Worm (Caenorhabditis elegans) whole organism, young adult: ENCODE results near the gene cthd-1.
A peak's percentile ranks its signal among the peaks of the same experiment; 100 is the strongest.

Source experiments
- B0261.1 ChIP-seq: sonication (generic microtip); optimal IDR thresholded peaks from 2 replicates; lab custom pipeline; 2016; ENCODE audit warnings: mild to moderate bottlenecking, missing genetic modification characterization, moderate library complexity, missing compliant biosample characterization
- C17E4.6 ChIP-seq: fragments of 200-800 bp; sonication (Bioruptor generic); IDR thresholded peaks from 2 replicates; pipeline ENCODE4 v1.3.6; 2022; ENCODE audit warnings: missing genetic modification reagents, missing genetic modification characterization, missing compliant biosample characterization
- F37B4.10 ChIP-seq: fragments of 200-800 bp; sonication (Bioruptor generic); IDR thresholded peaks from 2 replicates; pipeline ENCODE4 v1.3.6; 2022; ENCODE audit warnings: missing genetic modification characterization, missing compliant biosample characterization
- F39B2.1 ChIP-seq: fragments of 200-800 bp; sonication (Bioruptor generic); IDR thresholded peaks from 2 replicates; pipeline ENCODE4 v1.3.6; 2022; ENCODE audit warnings: missing genetic modification reagents, missing genetic modification characterization, missing compliant biosample characterization
- K12H6.12 ChIP-seq: fragments of 200-800 bp; sonication (Bioruptor generic); optimal IDR thresholded peaks from 2 replicates; lab custom pipeline; 2018; ENCODE audit warnings: mild to moderate bottlenecking, missing genetic modification characterization, missing compliant biosample characterization
- Y53F4B.3 ChIP-seq: fragments of 200-800 bp; sonication (Bioruptor generic); IDR thresholded peaks from 2 replicates; pipeline ENCODE4 v1.3.6; 2022; ENCODE audit warnings: missing genetic modification reagents, missing genetic modification characterization, missing compliant biosample characterization
- Y53G8AR.9 ChIP-seq: fragments of 200-800 bp; sonication (Bioruptor generic); conservative IDR thresholded peaks from 2 replicates; pipeline ENCODE4 v1.3.6; 2022; ENCODE audit warnings: missing genetic modification reagents, missing genetic modification characterization, missing compliant biosample characterization
- Y56A3A.18 ChIP-seq: fragments of 200-800 bp; sonication (Bioruptor generic); IDR thresholded peaks from 2 replicates; pipeline ENCODE4 v1.3.6; 2022; ENCODE audit warnings: missing genetic modification reagents, missing genetic modification characterization, missing compliant biosample characterization
- ZK185.1 ChIP-seq: sonication (generic microtip); optimal IDR thresholded peaks from 2 replicates; lab custom pipeline; 2016; ENCODE audit warnings: mild to moderate bottlenecking, missing genetic modification characterization, missing compliant biosample characterization; ENCODE audit not compliant: poor library complexity, severe bottlenecking
- akir-1 ChIP-seq: fragments of 200-800 bp; sonication (Bioruptor generic); optimal IDR thresholded peaks from 2 replicates; lab custom pipeline; 2018; ENCODE audit warnings: mild to moderate bottlenecking, missing genetic modification characterization, moderate library complexity, missing compliant biosample characterization
- aptf-3 ChIP-seq: fragments of 200-800 bp; sonication (Bioruptor generic); IDR thresholded peaks from 2 replicates; pipeline ENCODE4 v1.3.6; 2022; ENCODE audit warnings: missing genetic modification characterization, missing compliant biosample characterization
- athp-1 ChIP-seq: sonication (generic microtip); optimal IDR thresholded peaks from 2 replicates; lab custom pipeline; 2017; ENCODE audit warnings: mild to moderate bottlenecking, missing genetic modification characterization, missing compliant biosample characterization
- attf-3 ChIP-seq: fragments of 200-800 bp; sonication (Bioruptor generic); conservative IDR thresholded peaks from 2 replicates; pipeline ENCODE4 v1.3.6; 2022; ENCODE audit warnings: missing genetic modification reagents, missing genetic modification characterization, missing compliant biosample characterization
- attf-5 ChIP-seq: fragments of 200-800 bp; sonication (Bioruptor generic); optimal IDR thresholded peaks from 2 replicates; lab custom pipeline; 2018; ENCODE audit warnings: mild to moderate bottlenecking, missing genetic modification characterization, missing compliant biosample characterization
- attf-6 ChIP-seq: fragments of 200-800 bp; sonication (Bioruptor generic); IDR thresholded peaks from 2 replicates; pipeline ENCODE4 v1.3.6; 2022; ENCODE audit warnings: missing genetic modification reagents, missing genetic modification characterization, missing compliant biosample characterization
- cebp-1 ChIP-seq, 2 experiments: fragments of 200-800 bp in 1 of 2; sonication (Bioruptor generic) in 1 of 2; sonication (generic microtip) in 1 of 2; IDR thresholded peaks in 1 of 2; optimal IDR thresholded peaks in 1 of 2; 2 replicates each; pipeline versions ENCODE4 v1.3.6 to Lab custom; 2017 to 2022; ENCODE audit warnings: missing compliant biosample characterization in 2 of 2, missing genetic modification characterization in 2 of 2, mild to moderate bottlenecking in 1 of 2, missing genetic modification reagents in 1 of 2, moderate library complexity in 1 of 2
- ceh-58 ChIP-seq: fragments of 200-800 bp; sonication (Bioruptor generic); IDR thresholded peaks from 2 replicates; pipeline ENCODE4 v1.3.6; 2022; ENCODE audit warnings: missing genetic modification characterization, missing compliant biosample characterization
- ceh-91 ChIP-seq: fragments of 200-800 bp; sonication (Bioruptor generic); IDR thresholded peaks from 2 replicates; pipeline ENCODE4 v1.3.6; 2022; ENCODE audit warnings: missing genetic modification reagents, missing genetic modification characterization, missing compliant biosample characterization
- dox-1 ChIP-seq: fragments of 200-800 bp; sonication (Bioruptor generic); IDR thresholded peaks from 2 replicates; pipeline ENCODE4 v1.3.6; 2022; ENCODE audit warnings: missing genetic modification reagents, missing genetic modification characterization, missing compliant biosample characterization
- dpl-1 ChIP-seq: fragments of 150-350 bp; optimal IDR thresholded peaks from 2 replicates; lab custom pipeline; 2014; ENCODE audit warnings: missing biosample characterization, missing genetic modification reagents, missing genetic modification characterization
- egrh-3 ChIP-seq: fragments of 200-800 bp; sonication (Bioruptor generic); IDR thresholded peaks from 2 replicates; pipeline ENCODE4 v1.3.6; 2022; ENCODE audit warnings: missing genetic modification reagents, missing genetic modification characterization, missing compliant biosample characterization
- hlh-12 ChIP-seq: sonication (generic microtip); optimal IDR thresholded peaks from 2 replicates; lab custom pipeline; 2016; ENCODE audit warnings: missing genetic modification characterization, missing compliant biosample characterization
- hmg-20 ChIP-seq: fragments of 200-800 bp; sonication (Bioruptor generic); IDR thresholded peaks from 2 replicates; pipeline ENCODE4 v1.3.6; 2022; ENCODE audit warnings: missing genetic modification reagents, missing genetic modification characterization, missing compliant biosample characterization
- hsf-1 ChIP-seq: fragments of 200-800 bp; sonication (Bioruptor generic); IDR thresholded peaks from 2 replicates; pipeline ENCODE4 v1.3.6; 2022; ENCODE audit warnings: missing genetic modification reagents, missing genetic modification characterization, missing compliant biosample characterization
- let-526 ChIP-seq: fragments of 200-800 bp; sonication (Bioruptor generic); IDR thresholded peaks from 2 replicates; pipeline ENCODE4 v1.3.6; 2022; ENCODE audit warnings: missing genetic modification reagents, missing genetic modification characterization, missing compliant biosample characterization
- lin-35 ChIP-seq, 3 experiments: fragments of 150-350 bp in 2 of 3; sonication (generic microtip) in 1 of 3; optimal IDR thresholded peaks; 2 replicates each; lab custom pipeline; 2014 to 2018; ENCODE audit warnings: missing biosample characterization in 3 of 3, missing genetic modification characterization in 3 of 3, missing genetic modification reagents in 3 of 3
- lir-1 ChIP-seq: fragments of 200-800 bp; sonication (Bioruptor generic); conservative IDR thresholded peaks from 2 replicates; pipeline ENCODE4 v1.3.6; 2022; ENCODE audit warnings: missing genetic modification reagents, missing genetic modification characterization, missing compliant biosample characterization
- lsy-27 ChIP-seq: sonication (generic microtip); optimal IDR thresholded peaks from 2 replicates; lab custom pipeline; 2017; ENCODE audit warnings: missing genetic modification characterization, mild to moderate bottlenecking, missing compliant biosample characterization, antibody characterized with exemption, missing genotype, borderline replicate concordance; ENCODE audit not compliant: insufficient read depth
- madf-3 ChIP-seq: fragments of 200-800 bp; sonication (Bioruptor generic); IDR thresholded peaks from 2 replicates; pipeline ENCODE4 v1.3.6; 2022; ENCODE audit warnings: missing genetic modification reagents, missing genetic modification characterization, missing compliant biosample characterization
- madf-6 ChIP-seq: fragments of 200-800 bp; sonication (Bioruptor generic); IDR thresholded peaks from 2 replicates; pipeline ENCODE4 v1.3.6; 2022; ENCODE audit warnings: missing genetic modification reagents, missing genetic modification characterization, missing compliant biosample characterization
- mcd-1 ChIP-seq: fragments of 200-800 bp; sonication (Bioruptor generic); IDR thresholded peaks from 2 replicates; pipeline ENCODE4 v1.3.6; 2022; ENCODE audit warnings: missing genetic modification reagents, missing genetic modification characterization, missing compliant biosample characterization
- nhr-179 ChIP-seq: sonication (generic microtip); optimal IDR thresholded peaks from 2 replicates; lab custom pipeline; 2016; ENCODE audit warnings: mild to moderate bottlenecking, missing genetic modification characterization, missing compliant biosample characterization
- snpc-4 ChIP-seq, 5 experiments: fragments of 150-350 bp in 1 of 5; sonication (generic microtip) in 4 of 5; optimal IDR thresholded peaks; 2 replicates each; lab custom pipeline; 2014 to 2018; ENCODE audit warnings: missing genetic modification characterization in 5 of 5, missing biosample characterization in 3 of 5, antibody characterized with exemption in 2 of 5, mild to moderate bottlenecking in 2 of 5, missing compliant biosample characterization in 2 of 5, missing genotype in 2 of 5, moderate library complexity in 2 of 5, missing genetic modification reagents in 1 of 5
- somi-1 ChIP-seq: fragments of 200-800 bp; sonication (Bioruptor generic); optimal IDR thresholded peaks from 2 replicates; lab custom pipeline; 2018; ENCODE audit warnings: mild to moderate bottlenecking, missing genetic modification characterization, missing compliant biosample characterization
- zfh-2 ChIP-seq: fragments of 200-800 bp; sonication (Bioruptor generic); conservative IDR thresholded peaks from 2 replicates; pipeline ENCODE4 v1.3.6; 2022; ENCODE audit warnings: missing genetic modification reagents, missing genetic modification characterization, missing compliant biosample characterization
- ztf-25 ChIP-seq: fragments of 200-800 bp; sonication (Bioruptor generic); IDR thresholded peaks from 2 replicates; pipeline ENCODE4 v1.3.6; 2022; ENCODE audit warnings: missing genetic modification reagents, missing genetic modification characterization, missing compliant biosample characterization
- ztf-28 ChIP-seq: fragments of 200-800 bp; sonication (Bioruptor generic); IDR thresholded peaks from 2 replicates; pipeline ENCODE4 v1.3.6; 2022; ENCODE audit warnings: missing genetic modification reagents, missing genetic modification characterization, missing compliant biosample characterization
- ztf-3 ChIP-seq: fragments of 200-800 bp; sonication (Bioruptor generic); optimal IDR thresholded peaks from 2 replicates; lab custom pipeline; 2018; ENCODE audit warnings: mild to moderate bottlenecking, missing genetic modification characterization, missing compliant biosample characterization

The cthd-1 gene

DNA sequence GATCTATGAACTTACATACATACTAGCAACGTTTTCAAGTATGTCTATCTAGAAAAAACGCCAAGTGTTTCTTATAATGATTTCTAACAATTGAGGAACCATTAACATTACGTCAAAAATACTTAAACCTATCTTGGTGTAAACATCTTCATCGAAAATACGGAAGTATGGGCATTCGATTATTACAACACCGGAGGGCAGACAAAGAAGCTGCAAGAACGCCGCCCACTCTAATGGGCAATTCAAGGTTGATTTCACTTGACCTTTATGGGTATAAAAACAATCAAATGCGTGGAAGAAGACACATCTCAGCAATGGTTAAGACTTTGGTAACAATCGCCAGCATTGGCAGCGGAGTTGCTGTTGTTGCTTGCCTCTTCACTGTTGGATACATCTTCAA is 48.4 kb upstream of the cthd-1 start, which contains the start of gene col-146:
TSS of gene col-146 (plus strand) at position 301 of the 400 bp plus-strand sequence.
- TF ChIP-seq dpl-1 (GFP tag; lab: Kevin White, UChicago): no peak
- TF ChIP-seq aptf-3: no peak
- no peak for TF ChIP-seq ceh-58 (GFP tag; lab: Robert Waterston, UW)
- no peak for TF ChIP-seq ZK185.1 (tag; lab: Kevin White, UChicago)
- no peak for TF ChIP-seq B0261.1 (tag; lab: Kevin White, UChicago)
- no peak for TF ChIP-seq ceh-91 (GFP tag; lab: Robert Waterston, UW)
- TF ChIP-seq ztf-28 (GFP tag; lab: Robert Waterston, UW): no peak
- TF ChIP-seq snpc-4 (GFP tag; optimal IDR thresholded peaks at IDR 0.05; lab: Kevin White, UChicago): no peak
- TF ChIP-seq snpc-4 (tag; optimal IDR thresholded peaks at IDR 0.05; lab: Kevin White, UChicago): no peak
- TF ChIP-seq K12H6.12 (tag; lab: Kevin White, UChicago): no peak
- TF ChIP-seq akir-1: no peak
- no peak for TF ChIP-seq hsf-1 (GFP tag; lab: Robert Waterston, UW)
- no peak for TF ChIP-seq C17E4.6 (GFP tag; lab: Robert Waterston, UW)
- TF ChIP-seq F39B2.1 (GFP tag; lab: Robert Waterston, UW): no peak
- no peak for TF ChIP-seq lin-35 (GFP tag; optimal IDR thresholded peaks at IDR 0.05; lab: Kevin White, UChicago)

DNA sequence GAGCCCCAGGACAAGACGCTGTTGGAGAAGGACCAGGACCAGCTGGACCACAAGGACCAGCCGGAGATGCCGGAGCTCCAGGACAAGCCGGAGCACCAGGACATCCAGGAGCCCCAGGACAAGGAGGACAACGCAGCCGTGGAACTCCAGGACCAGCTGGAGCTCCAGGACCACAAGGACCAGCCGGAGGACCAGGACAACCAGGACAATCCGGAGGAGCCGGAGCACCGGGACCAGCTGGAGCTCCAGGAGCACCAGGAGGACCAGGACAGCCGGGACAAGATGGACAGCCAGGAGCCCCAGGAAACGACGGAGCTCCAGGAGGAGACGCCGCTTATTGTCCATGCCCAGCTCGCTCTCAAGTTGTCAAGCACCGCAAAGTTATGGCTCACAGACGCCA is 47.5 kb upstream of the cthd-1 start:
- TF ChIP-seq mcd-1 (GFP tag; lab: Robert Waterston, UW) (peak; percentile 32; the same call in 1 of the 2 replicates), let-526 (GFP tag; lab: Robert Waterston, UW) (no peak), athp-1 (tag; lab: Kevin White, UChicago) (no peak), hlh-12 (no peak), ztf-3 (GFP tag; lab: Kevin White, UChicago) (no peak), zfh-2 (GFP tag; lab: Robert Waterston, UW) (peak; percentile 72), egrh-3 (GFP tag; lab: Robert Waterston, UW) (peak; percentile 97), dox-1 (GFP tag; lab: Robert Waterston, UW) (peak; percentile 34; the same call in 1 of the 2 replicates), somi-1 (GFP tag; lab: Kevin White, UChicago) (no peak)

DNA sequence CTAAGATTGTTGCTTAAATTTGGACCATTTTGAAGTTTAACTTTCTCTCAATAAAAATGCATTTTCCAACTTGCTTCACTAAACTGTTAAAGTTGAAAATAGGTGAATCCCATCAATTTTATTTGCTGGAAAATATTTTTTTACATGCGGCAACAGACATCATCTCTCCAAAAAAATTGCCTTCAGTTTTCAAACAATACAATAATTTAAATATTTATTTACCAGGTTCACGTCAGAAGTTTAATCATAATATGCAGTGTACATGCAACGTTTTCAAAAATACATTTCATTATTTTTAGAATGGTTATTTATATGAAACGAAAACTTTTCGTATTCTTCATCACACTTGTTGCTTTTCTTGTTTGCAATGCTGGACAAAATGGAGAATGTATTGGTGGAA is 47.1 kb upstream of the cthd-1 start, which contains the start of gene T06E4.5:
TSS of gene T06E4.5 (plus strand) at position 301 of the 400 bp plus-strand sequence.
- TF ChIP-seq nhr-179: no peak
- no peak for TF ChIP-seq Y56A3A.18 (GFP tag; lab: Robert Waterston, UW)
- no peak for TF ChIP-seq Y53G8AR.9
- TF ChIP-seq cebp-1 (GFP tag; IDR thresholded peaks at IDR 0.05; lab: Robert Waterston, UW): no peak
- TF ChIP-seq cebp-1 (tag; optimal IDR thresholded peaks at IDR 0.05; lab: Kevin White, UChicago): no peak
- no peak for TF ChIP-seq ceh-58 (GFP tag; lab: Robert Waterston, UW)
- TF ChIP-seq K12H6.12 (tag; lab: Kevin White, UChicago): no peak
- no peak for TF ChIP-seq attf-6 (GFP tag; lab: Robert Waterston, UW)
- no peak for TF ChIP-seq ceh-91 (GFP tag; lab: Robert Waterston, UW)
- no peak for TF ChIP-seq lir-1 (GFP tag; lab: Robert Waterston, UW)
- no peak for TF ChIP-seq hmg-20 (GFP tag; lab: Robert Waterston, UW)
- TF ChIP-seq lsy-27 (tag; lab: Kevin White, UChicago): no peak
- TF ChIP-seq madf-3: no peak
- no peak for TF ChIP-seq hlh-12

DNA sequence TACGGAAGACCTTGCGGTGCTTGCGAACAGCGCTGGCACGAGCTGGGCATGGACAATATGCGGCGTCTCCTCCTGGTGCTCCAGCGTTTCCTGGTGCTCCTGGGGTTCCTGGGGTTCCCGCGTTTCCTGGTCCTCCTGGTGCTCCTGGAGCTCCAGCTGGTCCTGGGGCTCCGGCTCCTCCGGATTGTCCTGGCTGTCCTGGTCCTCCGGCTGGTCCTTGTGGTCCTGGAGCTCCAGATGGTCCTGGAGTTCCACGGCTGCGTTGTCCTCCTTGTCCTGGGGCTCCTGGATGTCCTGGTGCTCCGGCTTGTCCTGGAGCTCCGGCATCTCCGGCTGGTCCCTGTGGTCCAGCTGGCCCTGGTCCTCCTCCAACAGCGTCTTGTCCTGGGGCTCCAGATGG is 45.7 kb upstream of the cthd-1 start:
- TF ChIP-seq attf-5: no peak
- TF ChIP-seq madf-6 (GFP tag; lab: Robert Waterston, UW): no peak
- TF ChIP-seq egrh-3 (GFP tag; lab: Robert Waterston, UW): peak; percentile 97
- TF ChIP-seq F37B4.10: peak; percentile 82; the same call in 1 of the 2 replicates
- 0 out of 2 replicates have a peak, but pooled peaks have one; percentile 17 for TF ChIP-seq dox-1 (GFP tag; lab: Robert Waterston, UW)
- TF ChIP-seq attf-3 (GFP tag; lab: Robert Waterston, UW): no peak
- no peak for TF ChIP-seq Y53F4B.3 (GFP tag; lab: Robert Waterston, UW)
- TF ChIP-seq ztf-25 (GFP tag; lab: Robert Waterston, UW): no peak
- TF ChIP-seq mcd-1 (GFP tag; lab: Robert Waterston, UW): peak; percentile 34; the same call in 1 of the 2 replicates
